Worm (Caenorhabditis elegans) whole organism, L3 larva: ENCODE measurements around the gene M163.1.

Experiments
- elt-3 ChIP-seq, 3 experiments: fragments of 150-350 bp in 1 of 3; sonication (generic microtip) in 2 of 3; optimal IDR thresholded peaks; 2 replicates in 2 of 3; 4 replicates in 1 of 3; lab custom pipeline; 2014 to 2017; ENCODE audit warnings: missing biosample characterization in 3 of 3, missing genetic modification characterization in 3 of 3
- nhr-23 ChIP-seq: fragments of 150-350 bp; optimal IDR thresholded peaks from 2 replicates; lab custom pipeline; 2014; ENCODE audit warnings: missing biosample characterization, missing genetic modification reagents, missing genetic modification characterization
- nhr-77 ChIP-seq: fragments of 150-350 bp; optimal IDR thresholded peaks from 2 replicates; lab custom pipeline; 2014; ENCODE audit warnings: missing biosample characterization, missing genetic modification characterization
- ztf-11 ChIP-seq: fragments of 150-350 bp; optimal IDR thresholded peaks from 2 replicates; lab custom pipeline; 2014; ENCODE audit warnings: missing biosample characterization, missing genetic modification characterization

ce11 chrX:14503282-14503681, 342 bp downstream of the M163.1 start:
- TF ChIP-seq ztf-11 (no peak), nhr-23 (peak; percentile 69), elt-3 (tag; optimal IDR thresholded peaks at IDR 0.05; lab: Kevin White, UChicago) (no peak), nhr-77 (tag; lab: Kevin White, UChicago) (no peak)
